Worm (Caenorhabditis elegans) whole organism, L1 larva: ENCODE measurements around the gene mtm-3.

Source experiments
- lin-15B ChIP-seq: fragments of 150-350 bp; sonication (generic microtip); optimal IDR thresholded peaks from 3 replicates; lab custom pipeline; 2014; ENCODE audit warnings: missing biosample characterization, missing genetic modification characterization
- lsy-2 ChIP-seq, 2 experiments: fragments of 150-350 bp; optimal IDR thresholded peaks; 2 replicates each; lab custom pipeline; 2014; ENCODE audit warnings: missing biosample characterization in 2 of 2, missing genetic modification characterization in 2 of 2
- zip-4 ChIP-seq: fragments of 200-800 bp; sonication (Bioruptor generic); optimal IDR thresholded peaks from 2 replicates; lab custom pipeline; 2018; ENCODE audit warnings: mild to moderate bottlenecking, missing genetic modification characterization, moderate library complexity, missing compliant biosample characterization

ce11 chrIII:3765460-3765859, 34.8 kb downstream of the mtm-3 start, which contains the start of gene C44F1.1:
- TF ChIP-seq zip-4 (GFP tag; lab: Kevin White, UChicago): no peak
- TF ChIP-seq lin-15B (tag; lab: Kevin White, UChicago): no peak
- TF ChIP-seq lsy-2 (tag; optimal IDR thresholded peaks at IDR 0.05; lab: Kevin White, UChicago): no peak
